Fruit fly (Drosophila melanogaster) S2 (cell line): ENCODE data around the gene Kul.

Experiments used
- CG8478 ChIP-seq: fragments of >200 bp; optimal IDR thresholded peaks from 2 replicates; lab custom pipeline; 2018
- CTCF ChIP-seq, 2 experiments: fragments of >200 bp; optimal IDR thresholded peaks; 2 replicates each; lab custom pipeline; 2018

- TF ChIP-seq CG8478 (lab: Kevin White, UChicago), result no peak
- TF ChIP-seq CTCF (optimal IDR thresholded peaks at IDR 0.05; lab: Kevin White, UChicago), result no peak
Measured at dm6 chr3R:29760042-29760441, 34.4 kb downstream of the Kul start.
